Fruit fly (Drosophila melanogaster) whole organism, wandering third instar larva: ENCODE results near the gene UGP.
A peak's percentile ranks its signal among the peaks of the same experiment; 100 is the strongest.

Source experiments
- CG32264 ChIP-seq: fragments of 200-800 bp; sonication (Bioruptor generic); optimal IDR thresholded peaks from 2 replicates; lab custom pipeline; 2016; ENCODE audit warnings: missing biosample characterization, missing genetic modification characterization
- CG9705 ChIP-seq: fragments of 200-800 bp; sonication (Bioruptor generic); optimal IDR thresholded peaks from 2 replicates; lab custom pipeline; 2018; ENCODE audit warnings: missing biosample characterization, mild to moderate bottlenecking, missing genetic modification characterization
- CrebA ChIP-seq: fragments of 200-800 bp; sonication (Bioruptor generic); optimal IDR thresholded peaks from 2 replicates; lab custom pipeline; 2016; ENCODE audit warnings: missing biosample characterization, mild to moderate bottlenecking, missing genetic modification characterization, borderline replicate concordance
- Dfd ChIP-seq: fragments of >200 bp; optimal IDR thresholded peaks from 2 replicates; lab custom pipeline; 2017; ENCODE audit warnings: missing biosample characterization, missing genetic modification characterization
- Dif ChIP-seq: fragments of 200-275, 200-300 bp; sonication (Bioruptor generic); optimal IDR thresholded peaks from 2 replicates; lab custom pipeline; 2018; ENCODE audit warnings: missing biosample characterization, missing genetic modification characterization; ENCODE audit not compliant: partially characterized antibody
- GATAd ChIP-seq: sonication (Bioruptor generic); optimal IDR thresholded peaks from 2 replicates; lab custom pipeline; 2016; ENCODE audit warnings: missing biosample characterization, missing genetic modification characterization
- HLH106 ChIP-seq: fragments of 200-800 bp; optimal IDR thresholded peaks from 3 replicates; lab custom pipeline; 2019; ENCODE audit warnings: missing biosample characterization, mild to moderate bottlenecking, missing genetic modification characterization, moderate library complexity
- Jra ChIP-seq: sonication (Bioruptor generic); optimal IDR thresholded peaks from 2 replicates; lab custom pipeline; 2016; ENCODE audit warnings: missing biosample characterization, missing genetic modification characterization
- Mio ChIP-seq: sonication (Bioruptor generic); optimal IDR thresholded peaks from 2 replicates; lab custom pipeline; 2016; ENCODE audit warnings: missing biosample characterization, missing genetic modification characterization
- Myc ChIP-seq: fragments of >200 bp; optimal IDR thresholded peaks from 2 replicates; lab custom pipeline; 2017
- N ChIP-seq: fragments of >200 bp; optimal IDR thresholded peaks from 2 replicates; lab custom pipeline; 2018; ENCODE audit warnings: missing biosample characterization, missing external identifiers, missing genetic modification characterization
- OdsH ChIP-seq: fragments of 200-800 bp; sonication (Bioruptor generic); optimal IDR thresholded peaks from 2 replicates; lab custom pipeline; 2016; ENCODE audit warnings: missing biosample characterization, mild to moderate bottlenecking, missing genetic modification characterization
- Rel ChIP-seq, 2 experiments: fragments of 200-800 bp; sonication (Bioruptor generic) in 1 of 2; optimal IDR thresholded peaks; 2 replicates in 1 of 2; 3 replicates in 1 of 2; lab custom pipeline; 2016 to 2019; ENCODE audit warnings: mild to moderate bottlenecking in 2 of 2, missing biosample characterization in 2 of 2, missing genetic modification characterization in 2 of 2, moderate library complexity in 1 of 2
- Sp1 ChIP-seq: fragments of 200-800 bp; sonication (Bioruptor generic); optimal IDR thresholded peaks from 3 replicates; lab custom pipeline; 2019; ENCODE audit warnings: missing biosample characterization, mild to moderate bottlenecking, missing genetic modification characterization, moderate library complexity
- Vsx2 ChIP-seq: fragments of 200-300, 225-300 bp; sonication (Bioruptor generic); optimal IDR thresholded peaks from 2 replicates; lab custom pipeline; 2018; ENCODE audit warnings: missing biosample characterization, missing genetic modification characterization; ENCODE audit not compliant: partially characterized antibody
- br ChIP-seq: fragments of 200-800 bp; sonication (Bioruptor generic); optimal IDR thresholded peaks from 2 replicates; lab custom pipeline; 2016; ENCODE audit warnings: missing biosample characterization, missing genetic modification characterization
- brk ChIP-seq: fragments of 200-800 bp; sonication (Bioruptor generic); optimal IDR thresholded peaks from 2 replicates; lab custom pipeline; 2016; ENCODE audit warnings: missing biosample characterization, mild to moderate bottlenecking, missing genetic modification characterization
- dl ChIP-seq, 2 experiments: fragments of 175-275, 200-275 bp in 1 of 2; fragments of 200-275 bp in 1 of 2; sonication (Bioruptor generic); optimal IDR thresholded peaks; lab custom pipeline; 2018; ENCODE audit warnings: mild to moderate bottlenecking in 2 of 2, missing biosample characterization in 2 of 2, missing genetic modification characterization in 2 of 2, moderate library complexity in 2 of 2; ENCODE audit not compliant: partially characterized antibody in 2 of 2, insufficient read depth in 1 of 2
- dmrt93B ChIP-seq: fragments of 200-800 bp; sonication (Bioruptor generic); optimal IDR thresholded peaks from 2 replicates; lab custom pipeline; 2018; ENCODE audit warnings: missing biosample characterization, mild to moderate bottlenecking, missing genetic modification characterization
- dsf ChIP-seq: sonication (Bioruptor generic); optimal IDR thresholded peaks from 2 replicates; lab custom pipeline; 2016; ENCODE audit warnings: missing biosample characterization, missing genetic modification characterization, borderline replicate concordance
- ey ChIP-seq: fragments of 200-800 bp; sonication (Bioruptor generic); optimal IDR thresholded peaks from 2 replicates; lab custom pipeline; 2016; ENCODE audit warnings: missing biosample characterization, missing genetic modification characterization
- h ChIP-seq: fragments of 200-800 bp; sonication (Bioruptor generic); optimal IDR thresholded peaks from 3 replicates; lab custom pipeline; 2016; ENCODE audit warnings: missing biosample characterization, mild to moderate bottlenecking, missing genetic modification characterization
- jim ChIP-seq: fragments of 175-275, 200-325 bp; sonication (Bioruptor generic); optimal IDR thresholded peaks from 2 replicates; lab custom pipeline; 2016; ENCODE audit warnings: missing biosample characterization, mild to moderate bottlenecking, missing genetic modification characterization
- lola ChIP-seq: fragments of >200 bp; optimal IDR thresholded peaks from 2 replicates; lab custom pipeline; 2017; ENCODE audit warnings: missing biosample characterization, missing genetic modification characterization
- psq ChIP-seq: fragments of 200-800 bp; sonication (Bioruptor generic); optimal IDR thresholded peaks from 3 replicates; lab custom pipeline; 2017; ENCODE audit warnings: missing biosample characterization, mild to moderate bottlenecking, missing genetic modification characterization, moderate library complexity
- rgr ChIP-seq: fragments of 200-800 bp; sonication (Bioruptor generic); optimal IDR thresholded peaks from 3 replicates; lab custom pipeline; 2016; ENCODE audit warnings: missing biosample characterization, mild to moderate bottlenecking, missing genetic modification characterization
- sage ChIP-seq: fragments of 200-800 bp; sonication (Bioruptor generic); optimal IDR thresholded peaks from 2 replicates; lab custom pipeline; 2016; ENCODE audit warnings: missing biosample characterization, mild to moderate bottlenecking, missing genetic modification characterization
- sv ChIP-seq: fragments of 200-800 bp; sonication (Bioruptor generic); optimal IDR thresholded peaks from 3 replicates; lab custom pipeline; 2016; ENCODE audit warnings: missing biosample characterization, missing genetic modification characterization
- tai ChIP-seq: sonication (Bioruptor generic); optimal IDR thresholded peaks from 2 replicates; lab custom pipeline; 2016; ENCODE audit warnings: missing biosample characterization, missing genetic modification characterization
- woc ChIP-seq: sonication (Bioruptor generic); optimal IDR thresholded peaks from 2 replicates; lab custom pipeline; 2016; ENCODE audit warnings: missing biosample characterization, mild to moderate bottlenecking, missing genetic modification characterization

Gene UGP

dm6 chr3L:9343963-9344362 lies 14.8 kb downstream of the UGP start:
- TF ChIP-seq Rel (GFP tag; optimal IDR thresholded peaks at IDR 0.05; lab: Kevin White, UChicago) (no peak), Rel (tag; optimal IDR thresholded peaks at IDR 0.05; lab: Kevin White, UChicago) (peak; percentile 96), dmrt93B (GFP tag; lab: Kevin White, UChicago) (no peak)

dm6 chr3L:9340839-9341238 lies 17.9 kb downstream of the UGP start:
- no peak for TF ChIP-seq CG9705
- peak; percentile 15 for TF ChIP-seq N (GFP tag; lab: Kevin White, UChicago)
- TF ChIP-seq Rel (GFP tag; optimal IDR thresholded peaks at IDR 0.05; lab: Kevin White, UChicago), result no peak
- TF ChIP-seq Rel (tag; optimal IDR thresholded peaks at IDR 0.05; lab: Kevin White, UChicago), result peak; percentile 51

dm6 chr3L:9340232-9340631 lies 18.5 kb downstream of the UGP start:
- TF ChIP-seq Dfd (GFP tag; lab: Kevin White, UChicago) (no peak), Myc (lab: Kevin White, UChicago) (no peak), OdsH (GFP tag; lab: Kevin White, UChicago) (no peak), Jra (GFP tag; lab: Kevin White, UChicago) (no peak), CG32264 (GFP tag; lab: Kevin White, UChicago) (no peak), Rel (GFP tag; optimal IDR thresholded peaks at IDR 0.05; lab: Kevin White, UChicago) (no peak), Rel (tag; optimal IDR thresholded peaks at IDR 0.05; lab: Kevin White, UChicago) (peak; percentile 33), tai (GFP tag; lab: Kevin White, UChicago) (no peak), h (GFP tag; lab: Kevin White, UChicago) (peak; percentile 3), jim (GFP tag; lab: Kevin White, UChicago) (no peak), Mio (no peak), Vsx2 (GFP tag; lab: Kevin White, UChicago) (peak; percentile 40), brk (no peak), HLH106 (no peak), CG9705 (no peak), dl (GFP tag; optimal IDR thresholded peaks at IDR 0.05; lab: Kevin White, UChicago; ENCODE audit: insufficient read depth in 1 of 2, partially characterized antibody in 2 of 2) (peak in 1 of 2 experiments; percentile 8), ey (GFP tag; lab: Kevin White, UChicago) (no peak), Dif (peak; percentile 27), sv (GFP tag; lab: Kevin White, UChicago) (no peak), rgr (GFP tag; lab: Kevin White, UChicago) (no peak), woc (GFP tag; lab: Kevin White, UChicago) (no peak), sage (GFP tag; lab: Kevin White, UChicago) (no peak)

dm6 chr3L:9339021-9339420 lies 19.7 kb downstream of the UGP start:
- TF ChIP-seq Jra (GFP tag; lab: Kevin White, UChicago) (no peak), lola (GFP tag; lab: Kevin White, UChicago) (no peak), GATAd (GFP tag; lab: Kevin White, UChicago) (no peak), HLH106 (no peak), dl (GFP tag; optimal IDR thresholded peaks at IDR 0.05; lab: Kevin White, UChicago; ENCODE audit: insufficient read depth in 1 of 2, partially characterized antibody in 2 of 2) (no peak), CrebA (no peak), dmrt93B (GFP tag; lab: Kevin White, UChicago) (no peak), br (GFP tag; lab: Kevin White, UChicago) (no peak), sv (GFP tag; lab: Kevin White, UChicago) (no peak), dsf (GFP tag; lab: Kevin White, UChicago) (no peak), sage (GFP tag; lab: Kevin White, UChicago) (no peak), CG32264 (GFP tag; lab: Kevin White, UChicago) (no peak), Myc (lab: Kevin White, UChicago) (no peak), psq (GFP tag; lab: Kevin White, UChicago) (no peak), jim (GFP tag; lab: Kevin White, UChicago) (no peak), Sp1 (GFP tag; lab: Kevin White, UChicago) (no peak)

- no peak for TF ChIP-seq dl (GFP tag; optimal IDR thresholded peaks at IDR 0.05; lab: Kevin White, UChicago; ENCODE audit: insufficient read depth in 1 of 2, partially characterized antibody in 2 of 2)
These were observed 20.2 kb downstream of the UGP start, which contains the start of gene PGRP-LC for dm6 chr3L:9338510-9338909. TSS of gene PGRP-LC (plus strand) at chr3L:9338810.
